Worm (Caenorhabditis elegans) whole organism, L1 larva: ENCODE data around the gene F13B6.2.

Experiments
- C16A3.4 ChIP-seq: fragments of 150-350 bp; optimal IDR thresholded peaks from 2 replicates; lab custom pipeline; 2014; ENCODE audit warnings: missing biosample characterization, missing genetic modification characterization
- C34B4.2 ChIP-seq: sonication (generic microtip); optimal IDR thresholded peaks from 2 replicates; lab custom pipeline; 2017; ENCODE audit warnings: mild to moderate bottlenecking, missing genetic modification characterization, missing compliant biosample characterization
- F16B12.6 ChIP-seq: fragments of 150-350 bp; optimal IDR thresholded peaks from 2 replicates; lab custom pipeline; 2014; ENCODE audit warnings: missing biosample characterization, missing genetic modification characterization
- aha-1 ChIP-seq: fragments of 150-350 bp; optimal IDR thresholded peaks from 2 replicates; lab custom pipeline; 2014; ENCODE audit warnings: missing biosample characterization, missing genetic modification characterization
- alr-1 ChIP-seq: fragments of 200-800 bp; sonication (Bioruptor generic); optimal IDR thresholded peaks from 2 replicates; lab custom pipeline; 2018; ENCODE audit warnings: borderline replicate concordance, mild to moderate bottlenecking, missing genetic modification characterization, missing compliant biosample characterization
- blmp-1 ChIP-seq: fragments of 150-350 bp; optimal IDR thresholded peaks from 2 replicates; lab custom pipeline; 2014; ENCODE audit warnings: missing biosample characterization, missing genetic modification characterization
- ceh-63 ChIP-seq: fragments of 200-800 bp; sonication (Bioruptor generic); optimal IDR thresholded peaks from 2 replicates; lab custom pipeline; 2018; ENCODE audit warnings: mild to moderate bottlenecking, missing genetic modification characterization, missing compliant biosample characterization
- ceh-8 ChIP-seq: fragments of 200-800 bp; sonication (Bioruptor generic); optimal IDR thresholded peaks from 2 replicates; lab custom pipeline; 2018; ENCODE audit warnings: mild to moderate bottlenecking, missing genetic modification characterization, moderate library complexity, missing compliant biosample characterization
- dpl-1 ChIP-seq, 3 experiments: fragments of 150-350 bp in 2 of 3; sonication (generic microtip) in 1 of 3; optimal IDR thresholded peaks; 2 replicates each; lab custom pipeline; 2014 to 2017; ENCODE audit warnings: missing biosample characterization in 3 of 3, missing genetic modification characterization in 3 of 3, missing genetic modification reagents in 3 of 3
- efl-1 ChIP-seq, 4 experiments: fragments of 150-350 bp; optimal IDR thresholded peaks in 3 of 4; peaks in 1 of 4; 1 replicate in 1 of 4; 2 replicates in 3 of 4; lab custom pipeline; 2014; ENCODE audit warnings: missing biosample characterization in 2 of 4, missing genetic modification characterization in 2 of 4, missing genetic modification reagents in 2 of 4
- egl-13 ChIP-seq: sonication (generic microtip); optimal IDR thresholded peaks from 2 replicates; lab custom pipeline; 2016; ENCODE audit warnings: missing genotype, missing genetic modification reagents, missing genetic modification characterization, missing compliant biosample characterization
- ets-5 ChIP-seq: fragments of 200-800 bp; sonication (Bioruptor generic); IDR thresholded peaks from 2 replicates; pipeline ENCODE4 v1.3.6; 2022; ENCODE audit warnings: missing genetic modification characterization, missing compliant biosample characterization
- fkh-10 ChIP-seq: sonication (generic microtip); optimal IDR thresholded peaks from 2 replicates; lab custom pipeline; 2017; ENCODE audit warnings: missing biosample characterization, missing genetic modification reagents, missing genetic modification characterization
- fkh-8 ChIP-seq: sonication (generic microtip); optimal IDR thresholded peaks from 2 replicates; lab custom pipeline; 2016; ENCODE audit warnings: mild to moderate bottlenecking, missing genetic modification characterization, missing compliant biosample characterization
- fos-1 ChIP-seq: fragments of 150-350 bp; optimal IDR thresholded peaks from 2 replicates; lab custom pipeline; 2014; ENCODE audit warnings: missing biosample characterization, missing genetic modification characterization
- grh-1 ChIP-seq: fragments of 200-800 bp; sonication (Bioruptor generic); IDR thresholded peaks from 2 replicates; pipeline ENCODE4 v1.3.6; 2022; ENCODE audit warnings: missing genetic modification reagents, missing genetic modification characterization, missing compliant biosample characterization
- hlh-17 ChIP-seq: fragments of 200-800 bp; sonication (Bioruptor generic); optimal IDR thresholded peaks from 2 replicates; lab custom pipeline; 2018; ENCODE audit warnings: missing genetic modification characterization, mild to moderate bottlenecking, missing compliant biosample characterization, moderate library complexity, borderline replicate concordance
- lin-13 ChIP-seq: fragments of 150-350 bp; optimal IDR thresholded peaks from 2 replicates; lab custom pipeline; 2014; ENCODE audit warnings: missing biosample characterization, missing genetic modification reagents, missing genetic modification characterization
- lin-35 ChIP-seq, 2 experiments: fragments of 150-350 bp; optimal IDR thresholded peaks; 2 replicates each; lab custom pipeline; 2014; ENCODE audit warnings: missing biosample characterization in 2 of 2, missing genetic modification characterization in 2 of 2, missing genetic modification reagents in 2 of 2
- lin-39 ChIP-seq: fragments of 150-350 bp; optimal IDR thresholded peaks from 2 replicates; lab custom pipeline; 2014; ENCODE audit warnings: missing biosample characterization, missing genetic modification reagents, missing genetic modification characterization
- lir-3 ChIP-seq: sonication (generic microtip); optimal IDR thresholded peaks from 2 replicates; lab custom pipeline; 2016; ENCODE audit warnings: mild to moderate bottlenecking, missing genetic modification characterization, moderate library complexity, missing compliant biosample characterization; ENCODE audit not compliant: poor library complexity
- mab-9 ChIP-seq: fragments of 200-800 bp; sonication (Bioruptor generic); IDR thresholded peaks from 2 replicates; pipeline ENCODE4 v1.3.6; 2022; ENCODE audit warnings: missing genetic modification reagents, missing genetic modification characterization, missing compliant biosample characterization
- mef-2 ChIP-seq: fragments of 150-350 bp; optimal IDR thresholded peaks from 2 replicates; lab custom pipeline; 2014; ENCODE audit warnings: missing biosample characterization, missing genetic modification characterization
- mep-1 ChIP-seq: fragments of 150-350 bp; optimal IDR thresholded peaks from 2 replicates; lab custom pipeline; 2014; ENCODE audit warnings: missing biosample characterization, missing genetic modification characterization
- nhr-11 ChIP-seq: fragments of 150-350 bp; optimal IDR thresholded peaks from 2 replicates; lab custom pipeline; 2014; ENCODE audit warnings: missing biosample characterization, missing genetic modification characterization
- nhr-19 ChIP-seq: fragments of 200-800 bp; sonication (Bioruptor generic); conservative IDR thresholded peaks from 2 replicates; pipeline ENCODE4 v1.3.6; 2022; ENCODE audit warnings: missing genetic modification characterization, missing compliant biosample characterization
- nhr-20 ChIP-seq: sonication (generic microtip); optimal IDR thresholded peaks from 2 replicates; lab custom pipeline; 2016; ENCODE audit warnings: mild to moderate bottlenecking, missing genetic modification characterization, missing compliant biosample characterization
- nhr-237 ChIP-seq: fragments of 150-350 bp; optimal IDR thresholded peaks from 2 replicates; lab custom pipeline; 2014; ENCODE audit warnings: missing biosample characterization, missing genetic modification characterization
- nhr-28 ChIP-seq: fragments of 150-350 bp; optimal IDR thresholded peaks from 2 replicates; lab custom pipeline; 2014; ENCODE audit warnings: missing biosample characterization, missing genetic modification characterization
- nhr-71 ChIP-seq: sonication (generic microtip); optimal IDR thresholded peaks from 2 replicates; lab custom pipeline; 2016; ENCODE audit warnings: mild to moderate bottlenecking, missing genetic modification characterization, moderate library complexity, missing compliant biosample characterization
- nhr-84 ChIP-seq: sonication (generic microtip); optimal IDR thresholded peaks from 2 replicates; lab custom pipeline; 2017; ENCODE audit warnings: missing biosample characterization, missing genetic modification characterization
- nhr-90 ChIP-seq: sonication (generic microtip); optimal IDR thresholded peaks from 2 replicates; lab custom pipeline; 2016; ENCODE audit warnings: mild to moderate bottlenecking, missing genetic modification characterization, missing compliant biosample characterization; ENCODE audit not compliant: poor library complexity
- pax-3 ChIP-seq: fragments of 200-800 bp; sonication (Bioruptor generic); optimal IDR thresholded peaks from 2 replicates; lab custom pipeline; 2018; ENCODE audit warnings: mild to moderate bottlenecking, missing genetic modification characterization, moderate library complexity, missing compliant biosample characterization
- pqm-1 ChIP-seq: sonication (generic microtip); optimal IDR thresholded peaks from 3 replicates; lab custom pipeline; 2017; ENCODE audit warnings: missing biosample characterization, missing genetic modification characterization
- rnt-1 ChIP-seq: sonication (generic microtip); optimal IDR thresholded peaks from 2 replicates; lab custom pipeline; 2016; ENCODE audit warnings: mild to moderate bottlenecking, missing genetic modification characterization, moderate library complexity, missing compliant biosample characterization
- skn-1 ChIP-seq: fragments of 150-350 bp; optimal IDR thresholded peaks from 2 replicates; lab custom pipeline; 2014; ENCODE audit warnings: missing biosample characterization, missing genetic modification characterization
- snu-23 ChIP-seq: sonication (generic microtip); optimal IDR thresholded peaks from 2 replicates; lab custom pipeline; 2016; ENCODE audit warnings: missing genetic modification characterization, missing compliant biosample characterization
- sup-37 ChIP-seq: fragments of 200-800 bp; sonication (Bioruptor generic); optimal IDR thresholded peaks from 2 replicates; lab custom pipeline; 2018; ENCODE audit warnings: mild to moderate bottlenecking, missing genetic modification characterization, missing compliant biosample characterization
- swsn-7 ChIP-seq: sonication (generic microtip); optimal IDR thresholded peaks from 2 replicates; lab custom pipeline; 2016; ENCODE audit warnings: missing genetic modification characterization, missing compliant biosample characterization
- tlp-1 ChIP-seq: fragments of 150-350 bp; optimal IDR thresholded peaks from 2 replicates; lab custom pipeline; 2014; ENCODE audit warnings: missing biosample characterization, missing genetic modification characterization
- unc-130 ChIP-seq: fragments of 150-350 bp; optimal IDR thresholded peaks from 2 replicates; lab custom pipeline; 2017; ENCODE audit warnings: missing biosample characterization, missing genetic modification characterization, inconsistent platforms
- unc-30 ChIP-seq: sonication (generic microtip); optimal IDR thresholded peaks from 2 replicates; lab custom pipeline; 2017; ENCODE audit warnings: missing biosample characterization, missing genetic modification characterization
- unc-86 ChIP-seq: sonication (generic microtip); optimal IDR thresholded peaks from 2 replicates; lab custom pipeline; 2016; ENCODE audit warnings: missing genetic modification characterization, missing compliant biosample characterization
- unc-98 ChIP-seq: fragments of 200-800 bp; sonication (Bioruptor generic); IDR thresholded peaks from 2 replicates; pipeline ENCODE4 v1.3.6; 2022; ENCODE audit warnings: missing genetic modification characterization, missing compliant biosample characterization
- vab-15 ChIP-seq: sonication (generic microtip); optimal IDR thresholded peaks from 2 replicates; lab custom pipeline; 2017; ENCODE audit warnings: missing genotype, mild to moderate bottlenecking, missing genetic modification characterization, missing compliant biosample characterization
- xbp-1 ChIP-seq: sonication (generic microtip); optimal IDR thresholded peaks from 2 replicates; lab custom pipeline; 2016; ENCODE audit warnings: missing genetic modification characterization, missing compliant biosample characterization
- zip-4 ChIP-seq: fragments of 200-800 bp; sonication (Bioruptor generic); optimal IDR thresholded peaks from 2 replicates; lab custom pipeline; 2018; ENCODE audit warnings: mild to moderate bottlenecking, missing genetic modification characterization, moderate library complexity, missing compliant biosample characterization

Gene F13B6.2

DNA sequence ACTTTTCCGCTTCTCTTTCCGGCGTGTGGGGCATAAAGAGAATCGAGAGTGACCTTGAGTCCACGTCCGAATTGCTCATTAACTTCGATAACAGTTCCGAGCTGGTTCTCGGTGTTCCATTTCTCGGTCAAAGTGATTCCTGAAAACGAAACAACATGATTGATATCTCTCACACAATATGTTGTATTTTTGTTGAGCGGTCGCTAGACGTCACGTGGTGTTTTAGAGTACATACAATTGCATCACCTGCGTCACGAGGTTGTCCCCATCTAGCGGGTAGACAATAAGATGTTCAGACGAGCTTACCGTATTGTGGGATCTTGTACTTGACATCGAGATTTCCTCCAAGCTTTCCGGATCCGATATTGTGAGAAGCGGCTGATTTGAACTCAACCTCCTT, 47.2 kb upstream of the F13B6.2 start (continued):
- TF ChIP-seq nhr-84 (no peak), blmp-1 (tag; lab: Kevin White, UChicago) (peak; percentile 57), unc-130 (tag; lab: Kevin White, UChicago) (peak; percentile 73), snu-23 (GFP tag; lab: Kevin White, UChicago) (peak; percentile 69), hlh-17 (GFP tag; lab: Kevin White, UChicago) (no peak), nhr-90 (tag; lab: Kevin White, UChicago) (peak; percentile 67), lir-3 (peak; percentile 9), grh-1 (GFP tag; lab: Robert Waterston, UW) (0 out of 2 replicates have a peak, but pooled peaks have one; percentile 36), swsn-7 (tag; lab: Kevin White, UChicago) (peak; percentile 35), mab-9 (no peak), unc-30 (tag; lab: Kevin White, UChicago) (no peak), nhr-28 (tag; lab: Kevin White, UChicago) (no peak), egl-13 (no peak), nhr-19 (peak; percentile 67), F16B12.6 (tag; lab: Kevin White, UChicago) (no peak)

DNA sequence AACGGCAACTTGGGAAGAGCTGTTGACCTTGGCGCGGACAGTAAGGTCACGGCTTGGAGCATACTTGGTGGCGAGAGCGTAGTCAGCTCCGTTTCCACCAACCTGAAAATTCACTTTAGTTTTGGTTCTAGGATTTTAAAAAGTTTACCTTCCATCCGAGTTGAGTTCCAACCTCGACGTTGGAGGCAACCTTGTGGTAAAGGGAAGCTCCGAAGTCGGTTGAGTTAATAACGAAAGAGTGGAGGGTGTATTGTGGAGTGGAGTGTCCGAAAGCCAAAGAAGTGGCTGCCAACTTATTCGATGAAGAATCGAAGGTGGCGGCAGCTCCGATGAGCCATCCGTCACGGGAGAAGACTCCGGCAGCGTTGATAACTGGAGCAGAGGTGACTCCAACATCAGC, 46.6 kb upstream of the F13B6.2 start:
- no peak for TF ChIP-seq efl-1 (optimal IDR thresholded peaks at IDR 0.05; lab: Kevin White, UChicago)
- peak in 1 of 2 experiments; percentile 93 for TF ChIP-seq efl-1 (GFP tag; optimal IDR thresholded peaks at IDR 0.05 in 1 of 2; lab: Kevin White, UChicago)
- 0 out of 2 replicates have a peak, but pooled peaks have one; percentile 45 for TF ChIP-seq ets-5
- TF ChIP-seq tlp-1 (tag; lab: Kevin White, UChicago): no peak

DNA sequence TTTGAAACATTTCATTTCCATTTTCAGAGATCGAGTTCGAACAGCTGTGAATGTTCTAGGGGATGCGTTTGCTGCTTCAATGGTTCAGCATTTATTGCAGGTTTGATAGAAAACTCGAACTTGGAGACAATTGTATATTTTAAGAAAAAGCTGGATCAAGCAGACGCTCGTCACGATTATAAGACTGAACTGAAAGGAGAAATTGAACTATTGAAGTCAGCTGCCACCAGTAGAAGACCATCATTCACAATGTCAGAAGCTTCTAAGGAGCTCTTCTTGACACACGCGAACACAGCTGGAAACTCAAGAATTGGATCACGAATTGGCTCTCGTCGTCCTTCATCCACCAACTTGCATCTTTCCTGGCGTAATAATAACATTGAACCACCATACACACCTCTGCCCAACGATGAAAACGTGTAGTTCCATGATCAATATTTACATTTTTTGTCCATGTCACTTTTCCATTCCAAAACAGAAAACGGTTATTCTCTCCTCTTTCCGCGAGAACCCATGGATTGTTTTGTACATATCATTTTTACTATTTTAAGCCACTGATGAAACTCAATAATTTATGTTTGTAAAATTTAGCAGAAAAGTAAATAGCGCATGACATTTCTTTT, 45.9 kb upstream of the F13B6.2 start:
- no peak for TF ChIP-seq alr-1 (tag; lab: Kevin White, UChicago)
- TF ChIP-seq C34B4.2 (tag; lab: Kevin White, UChicago): no peak
- no peak for TF ChIP-seq pqm-1
- no peak for TF ChIP-seq ceh-63 (GFP tag; lab: Kevin White, UChicago)
- peak; percentile 47 for TF ChIP-seq sup-37 (GFP tag; lab: Kevin White, UChicago)
- TF ChIP-seq ceh-8 (GFP tag; lab: Kevin White, UChicago): no peak
- TF ChIP-seq blmp-1 (tag; lab: Kevin White, UChicago): no peak
- TF ChIP-seq nhr-20 (tag; lab: Kevin White, UChicago): peak; percentile 14
- no peak for TF ChIP-seq lin-39
- no peak for TF ChIP-seq xbp-1 (tag; lab: Kevin White, UChicago)
- no peak for TF ChIP-seq lin-13 (GFP tag; lab: Kevin White, UChicago)
- no peak for TF ChIP-seq aha-1 (tag; lab: Kevin White, UChicago)
- TF ChIP-seq unc-86: no peak
- TF ChIP-seq pax-3: peak; percentile 44
- no peak for TF ChIP-seq skn-1
- no peak for TF ChIP-seq fkh-8 (tag; lab: Kevin White, UChicago)
- TF ChIP-seq mef-2: no peak
- TF ChIP-seq nhr-71 (tag; lab: Kevin White, UChicago): peak; percentile 72
- TF ChIP-seq C16A3.4 (tag; lab: Kevin White, UChicago): no peak
- TF ChIP-seq rnt-1: peak; percentile 50
- no peak for TF ChIP-seq nhr-237
- TF ChIP-seq zip-4 (GFP tag; lab: Kevin White, UChicago): no peak
- no peak for TF ChIP-seq unc-98 (GFP tag; lab: Robert Waterston, UW)
- TF ChIP-seq nhr-84: no peak
- no peak for TF ChIP-seq nhr-11 (tag; lab: Kevin White, UChicago)
- TF ChIP-seq F16B12.6 (tag; lab: Kevin White, UChicago): no peak
- TF ChIP-seq snu-23 (GFP tag; lab: Kevin White, UChicago): peak; percentile 62
- TF ChIP-seq mep-1 (tag; lab: Kevin White, UChicago): no peak
- no peak for TF ChIP-seq fkh-10 (GFP tag; lab: Kevin White, UChicago)
- no peak for TF ChIP-seq fos-1 (tag; lab: Kevin White, UChicago)
- peak in 1 of 3 experiments; percentile 34 for TF ChIP-seq dpl-1 (GFP tag; optimal IDR thresholded peaks at IDR 0.05; lab: Kevin White, UChicago)
- TF ChIP-seq lir-3: no peak
- peak in 1 of 2 experiments; percentile 59 for TF ChIP-seq lin-35 (GFP tag; optimal IDR thresholded peaks at IDR 0.05; lab: Kevin White, UChicago)
- TF ChIP-seq vab-15 (tag; lab: Kevin White, UChicago): no peak
- TF ChIP-seq egl-13: no peak
- peak; percentile 63 for TF ChIP-seq nhr-90 (tag; lab: Kevin White, UChicago)
